Worm (Caenorhabditis elegans): ENCODE results near the gene C07B5.2.

Gene C07B5.2

ce11 chrX:9539294-9540030 is 22.5 kb upstream of the C07B5.2 start, which contains the start of gene nuc-1 (continued):
- TF ChIP-seq nhr-6 (tag; optimal IDR thresholded peaks at IDR 0.05) (no peak), F26F4.8 (GFP tag; conservative IDR thresholded peaks at IDR 0.05) (no peak), tra-1 (GFP tag; IDR thresholded peaks at IDR 0.05) (no peak), aly-2 (tag; optimal IDR thresholded peaks at IDR 0.05) (no peak), Y75B8A.6 (GFP tag; IDR thresholded peaks at IDR 0.05) (no peak), ces-1 (GFP tag; optimal IDR thresholded peaks at IDR 0.05) (no peak), nhr-28 (tag; optimal IDR thresholded peaks at IDR 0.05) (peak; percentile 30), F44E2.7 (GFP tag; IDR thresholded peaks at IDR 0.05) (no peak), sdz-12 (GFP tag; optimal IDR thresholded peaks at IDR 0.05) (no peak), dmd-8 (GFP tag; IDR thresholded peaks at IDR 0.05) (no peak), ceh-28 (tag; optimal IDR thresholded peaks at IDR 0.05) (no peak), unc-130 (GFP tag; optimal IDR thresholded peaks at IDR 0.05) (no peak), nhr-102 (tag; optimal IDR thresholded peaks at IDR 0.05) (no peak), zip-11 (GFP tag; IDR thresholded peaks at IDR 0.05) (no peak), saeg-2 (GFP tag; IDR thresholded peaks at IDR 0.05) (no peak), T26A8.4 (GFP tag; IDR thresholded peaks at IDR 0.05) (no peak), mep-1 (tag; optimal IDR thresholded peaks at IDR 0.05) (no peak), Y105C5A.15 (GFP tag; IDR thresholded peaks at IDR 0.05) (no peak), madf-5 (GFP tag; IDR thresholded peaks at IDR 0.05) (no peak), tag-97 (GFP tag; IDR thresholded peaks at IDR 0.05) (no peak), lin-13 (GFP tag; optimal IDR thresholded peaks at IDR 0.05) (no peak), nhr-111 (GFP tag; optimal IDR thresholded peaks at IDR 0.05) (no peak), ztf-11 (tag; optimal IDR thresholded peaks at IDR 0.05) (no peak), lsy-2 (tag; optimal IDR thresholded peaks at IDR 0.05) (no peak), F49E8.2 (tag; optimal IDR thresholded peaks at IDR 0.05; ENCODE audit: borderline replicate concordance) (no peak), mxl-3 (GFP tag; optimal IDR thresholded peaks at IDR 0.05) (peak; percentile 19), egl-27 (tag; optimal IDR thresholded peaks at IDR 0.05) (no peak), attf-4 (tag; optimal IDR thresholded peaks at IDR 0.05) (no peak), madf-9 (GFP tag; conservative IDR thresholded peaks at IDR 0.05) (no peak), duxl-1 (tag; optimal IDR thresholded peaks at IDR 0.05; ENCODE audit: poor library complexity) (no peak), rbr-2 (tag; optimal IDR thresholded peaks at IDR 0.05) (no peak), ama-1 (optimal IDR thresholded peaks at IDR 0.05) (no peak), lin-1 (GFP tag; IDR thresholded peaks at IDR 0.05) (no peak), hif-1 (tag; optimal IDR thresholded peaks at IDR 0.05) (peak in 1 of 2 experiments; percentile 57), arid-1 (GFP tag; conservative IDR thresholded peaks at IDR 0.05) (no peak), daf-19 (GFP tag; conservative IDR thresholded peaks at IDR 0.05) (no peak), spr-1 (tag; optimal IDR thresholded peaks at IDR 0.05) (no peak), ZK337.2 (GFP tag; IDR thresholded peaks at IDR 0.05) (no peak), skn-1 (tag; optimal IDR thresholded peaks at IDR 0.05) (no peak), spr-3 (GFP tag; optimal IDR thresholded peaks at IDR 0.05) (no peak), lin-38 (GFP tag; IDR thresholded peaks at IDR 0.05) (no peak), F37D6.2 (tag; optimal IDR thresholded peaks at IDR 0.05) (no peak), Y48G9A.11 (GFP tag; IDR thresholded peaks at IDR 0.05) (no peak), mdt-29 (GFP tag; IDR thresholded peaks at IDR 0.05) (no peak), dpl-1 (GFP tag; optimal IDR thresholded peaks at IDR 0.05) (no peak), php-3 (GFP tag; IDR thresholded peaks at IDR 0.05) (0 out of 2 replicates have a peak, but pooled peaks have one; percentile 24), nhr-77 (tag; optimal IDR thresholded peaks at IDR 0.05) (peak; percentile 9), ceh-62 (tag; optimal IDR thresholded peaks at IDR 0.05) (no peak), zfp-2 (tag; optimal IDR thresholded peaks at IDR 0.05) (no peak), nhr-48 (tag; optimal IDR thresholded peaks at IDR 0.05) (no peak), hlh-11 (tag; optimal IDR thresholded peaks at IDR 0.05) (peak; percentile 30)
